Worm (Caenorhabditis elegans) whole organism, L1 larva: ENCODE results near the gene smcl-1.

Experiments used
- C04F5.9 ChIP-seq: sonication (generic microtip); optimal IDR thresholded peaks from 2 replicates; lab custom pipeline; 2016; ENCODE audit warnings: missing genetic modification characterization, missing compliant biosample characterization
- Y116A8C.19 ChIP-seq: sonication (generic microtip); optimal IDR thresholded peaks from 2 replicates; lab custom pipeline; 2016; ENCODE audit warnings: missing compliant biosample characterization, missing genetic modification characterization, borderline replicate concordance
- aly-2 ChIP-seq: fragments of 150-350 bp; optimal IDR thresholded peaks from 2 replicates; lab custom pipeline; 2014; ENCODE audit warnings: missing biosample characterization, missing genetic modification characterization
- ama-1 ChIP-seq: fragments of 150-350 bp; optimal IDR thresholded peaks from 2 replicates; lab custom pipeline; 2014
- blmp-1 ChIP-seq: fragments of 150-350 bp; optimal IDR thresholded peaks from 2 replicates; lab custom pipeline; 2014; ENCODE audit warnings: missing biosample characterization, missing genetic modification characterization
- ceh-8 ChIP-seq: fragments of 200-800 bp; sonication (Bioruptor generic); optimal IDR thresholded peaks from 2 replicates; lab custom pipeline; 2018; ENCODE audit warnings: mild to moderate bottlenecking, missing genetic modification characterization, moderate library complexity, missing compliant biosample characterization
- ceh-82 ChIP-seq, 3 experiments: fragments of 150-350 bp in 1 of 3; sonication (generic microtip) in 2 of 3; optimal IDR thresholded peaks; 2 replicates each; lab custom pipeline; 2014 to 2017; ENCODE audit warnings: missing biosample characterization in 3 of 3, missing genetic modification characterization in 3 of 3
- efl-1 ChIP-seq, 4 experiments: fragments of 150-350 bp; optimal IDR thresholded peaks in 3 of 4; peaks in 1 of 4; 1 replicate in 1 of 4; 2 replicates in 3 of 4; lab custom pipeline; 2014; ENCODE audit warnings: missing biosample characterization in 2 of 4, missing genetic modification characterization in 2 of 4, missing genetic modification reagents in 2 of 4
- efl-3 ChIP-seq: fragments of 200-800 bp; sonication (Bioruptor generic); optimal IDR thresholded peaks from 2 replicates; lab custom pipeline; 2018; ENCODE audit warnings: mild to moderate bottlenecking, missing genetic modification characterization, missing compliant biosample characterization
- elt-3 ChIP-seq, 6 experiments: fragments of 150-350 bp in 1 of 6; sonication (generic microtip); optimal IDR thresholded peaks; 2 replicates each; lab custom pipeline; 2017 to 2018; ENCODE audit warnings: missing biosample characterization in 6 of 6, missing genetic modification characterization in 6 of 6, inconsistent platforms in 1 of 6
- fkh-8 ChIP-seq: sonication (generic microtip); optimal IDR thresholded peaks from 2 replicates; lab custom pipeline; 2016; ENCODE audit warnings: mild to moderate bottlenecking, missing genetic modification characterization, missing compliant biosample characterization
- hpl-2 ChIP-seq: fragments of 150-350 bp; optimal IDR thresholded peaks from 2 replicates; lab custom pipeline; 2014; ENCODE audit warnings: missing biosample characterization, missing genetic modification reagents, missing genetic modification characterization
- isw-1 ChIP-seq: fragments of 200-800 bp; sonication (Bioruptor generic); IDR thresholded peaks from 2 replicates; pipeline ENCODE4 v1.3.6; 2022; ENCODE audit warnings: missing genetic modification characterization, missing compliant biosample characterization
- lin-14 ChIP-seq: fragments of 200-800 bp; sonication (Bioruptor generic); optimal IDR thresholded peaks from 2 replicates; lab custom pipeline; 2018; ENCODE audit warnings: mild to moderate bottlenecking, missing genetic modification characterization, moderate library complexity, missing compliant biosample characterization
- lin-35 ChIP-seq, 2 experiments: fragments of 150-350 bp; optimal IDR thresholded peaks; 2 replicates each; lab custom pipeline; 2014; ENCODE audit warnings: missing biosample characterization in 2 of 2, missing genetic modification characterization in 2 of 2, missing genetic modification reagents in 2 of 2
- lsy-2 ChIP-seq, 2 experiments: fragments of 150-350 bp; optimal IDR thresholded peaks; 2 replicates each; lab custom pipeline; 2014; ENCODE audit warnings: missing biosample characterization in 2 of 2, missing genetic modification characterization in 2 of 2
- mab-9 ChIP-seq: fragments of 200-800 bp; sonication (Bioruptor generic); IDR thresholded peaks from 2 replicates; pipeline ENCODE4 v1.3.6; 2022; ENCODE audit warnings: missing genetic modification reagents, missing genetic modification characterization, missing compliant biosample characterization
- mdl-1 ChIP-seq, 2 experiments: fragments of 150-350 bp; optimal IDR thresholded peaks; 2 replicates each; lab custom pipeline; 2014 to 2017; ENCODE audit warnings: missing biosample characterization in 2 of 2, missing genetic modification characterization in 2 of 2, inconsistent platforms in 1 of 2
- mep-1 ChIP-seq: fragments of 150-350 bp; optimal IDR thresholded peaks from 2 replicates; lab custom pipeline; 2014; ENCODE audit warnings: missing biosample characterization, missing genetic modification characterization
- nhr-11 ChIP-seq: fragments of 150-350 bp; optimal IDR thresholded peaks from 2 replicates; lab custom pipeline; 2014; ENCODE audit warnings: missing biosample characterization, missing genetic modification characterization
- nhr-20 ChIP-seq: sonication (generic microtip); optimal IDR thresholded peaks from 2 replicates; lab custom pipeline; 2016; ENCODE audit warnings: mild to moderate bottlenecking, missing genetic modification characterization, missing compliant biosample characterization
- nhr-237 ChIP-seq: fragments of 150-350 bp; optimal IDR thresholded peaks from 2 replicates; lab custom pipeline; 2014; ENCODE audit warnings: missing biosample characterization, missing genetic modification characterization
- nhr-47 ChIP-seq: sonication (generic microtip); optimal IDR thresholded peaks from 2 replicates; lab custom pipeline; 2016; ENCODE audit warnings: mild to moderate bottlenecking, missing genetic modification characterization, moderate library complexity, missing compliant biosample characterization
- nhr-71 ChIP-seq: sonication (generic microtip); optimal IDR thresholded peaks from 2 replicates; lab custom pipeline; 2016; ENCODE audit warnings: mild to moderate bottlenecking, missing genetic modification characterization, moderate library complexity, missing compliant biosample characterization
- nhr-85 ChIP-seq: sonication (generic microtip); peaks from one replicate; lab custom pipeline; 2016; ENCODE audit warnings: missing genetic modification characterization, inconsistent platforms, missing compliant biosample characterization
- pax-3 ChIP-seq: fragments of 200-800 bp; sonication (Bioruptor generic); optimal IDR thresholded peaks from 2 replicates; lab custom pipeline; 2018; ENCODE audit warnings: mild to moderate bottlenecking, missing genetic modification characterization, moderate library complexity, missing compliant biosample characterization
- rnt-1 ChIP-seq: sonication (generic microtip); optimal IDR thresholded peaks from 2 replicates; lab custom pipeline; 2016; ENCODE audit warnings: mild to moderate bottlenecking, missing genetic modification characterization, moderate library complexity, missing compliant biosample characterization
- snu-23 ChIP-seq: sonication (generic microtip); optimal IDR thresholded peaks from 2 replicates; lab custom pipeline; 2016; ENCODE audit warnings: missing genetic modification characterization, missing compliant biosample characterization
- sox-4 ChIP-seq: sonication (generic microtip); optimal IDR thresholded peaks from 2 replicates; lab custom pipeline; 2016; ENCODE audit warnings: missing genetic modification characterization, missing compliant biosample characterization
- sptf-1 ChIP-seq: fragments of 150-350 bp; optimal IDR thresholded peaks from 2 replicates; lab custom pipeline; 2014; ENCODE audit warnings: missing biosample characterization, missing genetic modification characterization
- swsn-7 ChIP-seq: sonication (generic microtip); optimal IDR thresholded peaks from 2 replicates; lab custom pipeline; 2016; ENCODE audit warnings: missing genetic modification characterization, missing compliant biosample characterization
- tbx-2 ChIP-seq: sonication (generic microtip); optimal IDR thresholded peaks from 2 replicates; lab custom pipeline; 2016; ENCODE audit warnings: missing genetic modification characterization, missing compliant biosample characterization
- unc-86 ChIP-seq: sonication (generic microtip); optimal IDR thresholded peaks from 2 replicates; lab custom pipeline; 2016; ENCODE audit warnings: missing genetic modification characterization, missing compliant biosample characterization
- unc-98 ChIP-seq: fragments of 200-800 bp; sonication (Bioruptor generic); IDR thresholded peaks from 2 replicates; pipeline ENCODE4 v1.3.6; 2022; ENCODE audit warnings: missing genetic modification characterization, missing compliant biosample characterization
- xbp-1 ChIP-seq: sonication (generic microtip); optimal IDR thresholded peaks from 2 replicates; lab custom pipeline; 2016; ENCODE audit warnings: missing genetic modification characterization, missing compliant biosample characterization
- ztf-11 ChIP-seq, 2 experiments: sonication (generic microtip); optimal IDR thresholded peaks; 2 replicates each; lab custom pipeline; 2016 to 2017; ENCODE audit warnings: missing genetic modification characterization in 2 of 2, missing biosample characterization in 1 of 2, missing compliant biosample characterization in 1 of 2

smcl-1 gene

DNA sequence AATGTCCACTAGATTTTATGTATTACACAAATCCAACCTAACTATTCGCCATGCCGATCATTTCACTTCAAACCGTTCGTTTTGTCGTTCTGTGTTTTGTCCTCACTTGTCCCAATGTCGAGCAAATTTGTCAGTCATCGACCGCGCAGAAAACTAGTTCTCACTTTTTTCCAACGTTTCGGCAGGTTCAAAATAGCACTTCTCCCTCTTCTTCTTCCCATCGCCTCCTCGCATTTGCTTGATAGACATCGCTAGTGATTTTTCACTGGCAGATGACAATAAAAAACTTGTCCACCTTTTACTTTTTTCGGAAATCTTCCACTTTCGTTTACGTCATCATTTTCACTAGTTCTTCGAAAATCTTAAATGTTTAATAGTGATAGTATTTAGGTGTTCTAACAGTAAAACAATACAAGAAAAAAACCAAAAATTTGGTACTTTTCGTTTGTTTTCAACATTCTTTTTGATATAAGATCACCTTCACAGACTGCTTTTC lies 27.7 kb upstream of the smcl-1 start:
- peak in 1 of 6 experiments; percentile 16 for TF ChIP-seq elt-3 (tag; optimal IDR thresholded peaks at IDR 0.05; lab: Kevin White, UChicago)
- no peak for TF ChIP-seq hpl-2 (GFP tag; lab: Kevin White, UChicago)
- peak; percentile 96 for TF ChIP-seq blmp-1 (tag; lab: Kevin White, UChicago)

DNA sequence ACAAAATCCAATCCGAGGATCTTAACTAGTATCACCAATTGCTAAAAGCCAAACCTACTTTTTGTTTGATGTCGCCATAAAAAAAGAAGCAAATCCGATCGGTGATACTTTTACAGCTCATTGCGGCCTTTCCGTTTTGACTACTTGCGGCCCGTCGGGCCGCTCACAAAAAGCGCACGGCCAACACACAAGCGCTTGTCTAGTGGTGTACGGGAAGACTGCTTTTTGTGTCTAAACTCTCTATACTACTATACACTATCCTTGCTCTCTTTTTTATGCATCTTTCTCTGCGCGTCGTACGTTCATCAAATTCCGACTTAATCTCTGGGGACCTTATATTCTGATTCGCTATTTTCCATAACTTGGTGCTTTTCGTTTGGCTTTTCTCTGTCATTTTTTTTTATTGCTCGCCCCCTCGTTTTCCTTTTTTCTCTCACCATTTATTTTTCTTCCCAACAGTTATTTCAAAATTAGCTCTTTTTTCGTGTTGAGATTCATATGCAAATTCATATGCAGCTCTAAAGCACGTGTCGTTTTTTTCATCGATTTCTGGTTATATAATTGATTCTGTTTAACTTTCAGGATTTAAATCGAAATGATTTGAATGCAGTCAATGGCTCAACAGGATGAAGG lies 26.6 kb upstream of the smcl-1 start, which contains the start of gene noca-2:
Gene noca-2, plus strand, starts transcription at position 583 of the 633 bp plus-strand sequence.
- peak; percentile 45 for TF ChIP-seq snu-23 (GFP tag; lab: Kevin White, UChicago)
- peak; percentile 21 for TF ChIP-seq rnt-1 (tag; lab: Kevin White, UChicago)
- TF ChIP-seq unc-86 (tag; lab: Kevin White, UChicago): peak; percentile 11
- TF ChIP-seq mdl-1 (tag; optimal IDR thresholded peaks at IDR 0.05; lab: Kevin White, UChicago): no peak
- TF ChIP-seq ceh-8: no peak
- peak; percentile 5 to 53 for TF ChIP-seq efl-1 (optimal IDR thresholded peaks at IDR 0.05; lab: Kevin White, UChicago)
- TF ChIP-seq efl-1 (GFP tag; optimal IDR thresholded peaks at IDR 0.05 in 1 of 2; lab: Kevin White, UChicago): peak in 1 of 2 experiments; percentile 84
- TF ChIP-seq nhr-71 (tag; lab: Kevin White, UChicago): peak; percentile 37
- 0 out of 2 replicates have a peak, but pooled peaks have one; percentile 13 for TF ChIP-seq isw-1 (GFP tag; lab: Robert Waterston, UW)
- no peak for TF ChIP-seq lin-35 (GFP tag; optimal IDR thresholded peaks at IDR 0.05; lab: Kevin White, UChicago)
- TF ChIP-seq swsn-7 (tag; lab: Kevin White, UChicago): peak; percentile 26
- TF ChIP-seq fkh-8 (tag; lab: Kevin White, UChicago): no peak
- peak; percentile 82 for TF ChIP-seq lin-14 (GFP tag; lab: Kevin White, UChicago)
- no peak for TF ChIP-seq nhr-237
- TF ChIP-seq lsy-2 (tag; optimal IDR thresholded peaks at IDR 0.05; lab: Kevin White, UChicago): peak in 1 of 2 experiments; percentile 44
- TF ChIP-seq C04F5.9 (tag; lab: Kevin White, UChicago): no peak
- peak; percentile 12 for TF ChIP-seq mep-1 (tag; lab: Kevin White, UChicago)
- peak; percentile 11 for TF ChIP-seq blmp-1 (tag; lab: Kevin White, UChicago)
- no peak for TF ChIP-seq pax-3 (tag; lab: Kevin White, UChicago)
- no peak for TF ChIP-seq elt-3 (tag; optimal IDR thresholded peaks at IDR 0.05; lab: Kevin White, UChicago)
- TF ChIP-seq Y116A8C.19: no peak
- TF ChIP-seq unc-98 (GFP tag; lab: Robert Waterston, UW): no peak
- TF ChIP-seq efl-3 (GFP tag; lab: Kevin White, UChicago): no peak
- TF ChIP-seq nhr-11: no peak
- peak; percentile 11 for TF ChIP-seq nhr-47 (tag; lab: Kevin White, UChicago)
- no peak for TF ChIP-seq ama-1 (lab: Kevin White, UChicago)
- TF ChIP-seq aly-2 (tag; lab: Kevin White, UChicago): no peak
- TF ChIP-seq nhr-85 (tag; lab: Kevin White, UChicago): peak; percentile 46
- TF ChIP-seq ceh-82 (tag; optimal IDR thresholded peaks at IDR 0.05; lab: Kevin White, UChicago): peak; percentile 3 to 39 (median 8)
- TF ChIP-seq mab-9 (GFP tag; lab: Robert Waterston, UW): 0 out of 2 replicates have a peak, but pooled peaks have one; percentile 35
- TF ChIP-seq xbp-1: peak; percentile 11
- TF ChIP-seq tbx-2 (tag; lab: Kevin White, UChicago): peak; percentile 12
- peak; percentile 13 for TF ChIP-seq nhr-20 (tag; lab: Kevin White, UChicago)
- TF ChIP-seq, all 84 proteins: peak for 18

DNA sequence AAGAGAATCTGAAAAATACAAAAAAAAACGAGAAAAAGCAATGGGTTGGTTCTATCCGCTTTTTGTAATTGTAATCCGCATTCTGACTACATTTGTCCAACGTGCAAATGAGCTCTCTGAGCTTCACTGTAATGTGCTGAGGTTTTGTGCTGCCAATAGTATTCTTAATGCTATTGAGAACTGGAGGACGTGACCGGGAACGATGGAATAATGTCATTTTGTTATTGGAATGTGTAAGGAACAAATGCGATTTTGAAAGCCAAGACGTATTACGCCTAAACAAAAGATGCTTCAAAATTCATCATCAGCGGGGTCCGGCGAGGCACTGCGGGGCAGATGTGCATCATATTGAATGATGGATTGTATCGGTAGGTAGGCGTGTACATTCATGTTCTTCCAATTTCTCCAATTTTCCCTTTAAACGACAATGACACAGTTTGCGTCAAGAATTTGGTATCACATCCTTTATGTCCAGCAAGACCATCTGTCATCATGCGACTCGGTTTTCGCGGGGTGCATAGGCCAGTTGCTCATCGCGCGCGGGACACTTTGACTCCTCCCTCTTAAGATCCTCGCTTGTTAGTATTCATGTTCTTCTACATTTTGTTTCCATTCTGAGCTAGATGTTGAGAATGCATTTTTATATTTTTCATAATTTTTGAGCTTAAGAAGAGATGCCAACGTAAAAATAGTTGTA lies 20.1 kb upstream of the smcl-1 start:
- peak; percentile 3 for TF ChIP-seq tbx-2 (tag; lab: Kevin White, UChicago)
- TF ChIP-seq sptf-1 (tag; lab: Kevin White, UChicago): no peak
- no peak for TF ChIP-seq sox-4 (tag; lab: Kevin White, UChicago)
- TF ChIP-seq ztf-11 (tag; optimal IDR thresholded peaks at IDR 0.05; lab: Kevin White, UChicago): peak in 1 of 2 experiments; percentile 37
- TF ChIP-seq, all 84 proteins: peak for 2
